Worm (Caenorhabditis elegans): ENCODE data around the gene gcy-1.

gcy-1 gene

ce11 chrII:9474367-9475105 is 42.2 kb downstream of the gcy-1 start, which contains the start of the genes chil-25 and chil-26:
Gene chil-25 (minus strand): TSS chrII:9474467.
Gene chil-26 (plus strand): TSS chrII:9475055.
- TF ChIP-seq scrt-1 (GFP tag; IDR thresholded peaks at IDR 0.05) (no peak), ceh-36 (tag; optimal IDR thresholded peaks at IDR 0.05) (no peak), aly-1 (tag; optimal IDR thresholded peaks at IDR 0.05) (no peak), tbx-11 (GFP tag; IDR thresholded peaks at IDR 0.05) (no peak), F13C5.2 (tag; optimal IDR thresholded peaks at IDR 0.05) (no peak), tra-4 (tag; optimal IDR thresholded peaks at IDR 0.05) (no peak), ets-7 (tag; optimal IDR thresholded peaks at IDR 0.05) (no peak), B0310.2 (tag; optimal IDR thresholded peaks at IDR 0.05) (no peak), sea-1 (GFP tag; conservative IDR thresholded peaks at IDR 0.05) (no peak), tbx-37 (GFP tag; conservative IDR thresholded peaks at IDR 0.05) (no peak), pes-1 (GFP tag; IDR thresholded peaks at IDR 0.05) (no peak), ceh-13 (GFP tag; optimal IDR thresholded peaks at IDR 0.05) (no peak), hmbx-1 (tag; optimal IDR thresholded peaks at IDR 0.05) (no peak), hmg-4 (GFP tag; optimal IDR thresholded peaks at IDR 0.05) (no peak)

ce11 chrII:9470027-9470426 is 46.7 kb downstream of the gcy-1 start, which contains the start of gene T19H5.6:
Gene T19H5.6 (minus strand): TSS chrII:9470221.
- no peak for TF ChIP-seq aly-1 (tag; optimal IDR thresholded peaks at IDR 0.05)
- TF ChIP-seq hnd-1 (tag; optimal IDR thresholded peaks at IDR 0.05), result no peak
- no peak for TF ChIP-seq tbx-37 (GFP tag; conservative IDR thresholded peaks at IDR 0.05)
- no peak for TF ChIP-seq sea-1 (GFP tag; conservative IDR thresholded peaks at IDR 0.05)
- no peak for TF ChIP-seq tbx-11 (GFP tag; IDR thresholded peaks at IDR 0.05)
- TF ChIP-seq F13C5.2 (tag; optimal IDR thresholded peaks at IDR 0.05), result no peak
- no peak for TF ChIP-seq pes-1 (GFP tag; IDR thresholded peaks at IDR 0.05)
- TF ChIP-seq flt-1 (GFP tag; IDR thresholded peaks at IDR 0.05), result no peak
- TF ChIP-seq scrt-1 (GFP tag; IDR thresholded peaks at IDR 0.05), result no peak
- no peak for TF ChIP-seq tra-4 (tag; optimal IDR thresholded peaks at IDR 0.05)
- no peak for TF ChIP-seq ceh-36 (tag; optimal IDR thresholded peaks at IDR 0.05)
- no peak for TF ChIP-seq ets-7 (tag; optimal IDR thresholded peaks at IDR 0.05)
- no peak for TF ChIP-seq B0310.2 (tag; optimal IDR thresholded peaks at IDR 0.05)
- TF ChIP-seq ceh-13 (GFP tag; optimal IDR thresholded peaks at IDR 0.05), result no peak
- TF ChIP-seq ama-1 (optimal IDR thresholded peaks at IDR 0.05), result no peak
- no peak for TF ChIP-seq hmg-4 (GFP tag; optimal IDR thresholded peaks at IDR 0.05)
- no peak for TF ChIP-seq hmbx-1 (tag; optimal IDR thresholded peaks at IDR 0.05)

- TF ChIP-seq ceh-36 (tag; optimal IDR thresholded peaks at IDR 0.05) (no peak), F13C5.2 (tag; optimal IDR thresholded peaks at IDR 0.05) (no peak), hmg-4 (GFP tag; optimal IDR thresholded peaks at IDR 0.05) (no peak), pes-1 (GFP tag; IDR thresholded peaks at IDR 0.05) (no peak)
Observed at ce11 chrII:9468414-9468813, 48.3 kb downstream of the gcy-1 start, which contains the start of gene chil-23. Gene chil-23 (minus strand): TSS chrII:9468611.

ce11 chrII:9466095-9466494 is 50.6 kb downstream of the gcy-1 start, which contains the start of gene chil-22:
Gene chil-22 (minus strand): TSS chrII:9466195.
- no peak for TF ChIP-seq tbx-11 (GFP tag; IDR thresholded peaks at IDR 0.05)
- no peak for TF ChIP-seq ets-7 (tag; optimal IDR thresholded peaks at IDR 0.05)
- TF ChIP-seq tbx-37 (GFP tag; conservative IDR thresholded peaks at IDR 0.05), result no peak
- TF ChIP-seq sea-1 (GFP tag; conservative IDR thresholded peaks at IDR 0.05), result no peak
- no peak for TF ChIP-seq hmbx-1 (tag; optimal IDR thresholded peaks at IDR 0.05)
- TF ChIP-seq ceh-36 (tag; optimal IDR thresholded peaks at IDR 0.05), result no peak
- TF ChIP-seq hnd-1 (tag; optimal IDR thresholded peaks at IDR 0.05), result no peak
- TF ChIP-seq F13C5.2 (tag; optimal IDR thresholded peaks at IDR 0.05), result no peak
- TF ChIP-seq flt-1 (GFP tag; IDR thresholded peaks at IDR 0.05), result no peak

Measured in whole organism, early embryonic.